Fruit fly (Drosophila melanogaster): ENCODE measurements around the gene CG17816.

DNA sequence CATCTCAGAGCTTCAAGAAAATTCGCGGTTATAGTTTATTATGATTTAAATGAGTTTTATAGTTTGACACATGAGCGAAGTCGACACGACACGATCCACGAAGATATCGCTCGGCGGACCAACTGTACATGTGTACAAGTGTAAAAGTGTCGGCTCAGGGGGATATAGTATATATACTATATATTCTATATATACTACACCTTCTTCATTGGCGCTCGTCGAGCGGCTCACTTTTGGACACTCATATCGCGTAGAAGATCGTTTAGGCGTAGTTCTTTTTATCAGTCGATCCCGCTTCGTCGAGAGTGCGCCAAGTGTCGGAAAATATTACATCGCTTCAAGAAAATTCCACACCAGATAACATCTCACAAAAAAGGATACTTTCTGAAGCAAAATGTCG is 4.5 kb upstream of the CG17816 start, which contains the start of gene wtrw:
- no peak for TF ChIP-seq Eip78C (GFP tag)
- TF ChIP-seq fd59A (GFP tag; optimal IDR thresholded peaks at IDR 0.05) = no peak
- no peak for TF ChIP-seq CG8319 (GFP tag; optimal IDR thresholded peaks at IDR 0.05)
- TF ChIP-seq CG9139 (GFP tag; optimal IDR thresholded peaks at IDR 0.05) = no peak
- no peak for TF ChIP-seq Gug (GFP tag; IDR thresholded peaks at IDR 0.05)
- TF ChIP-seq Blimp-1 (GFP tag; optimal IDR thresholded peaks at IDR 0.05) = no peak
- no peak for TF ChIP-seq CG31627 (GFP tag; optimal IDR thresholded peaks at IDR 0.05)
- TF ChIP-seq Eip75B (GFP tag; optimal IDR thresholded peaks at IDR 0.05) = no peak
- TF ChIP-seq spab (GFP tag; optimal IDR thresholded peaks at IDR 0.05) = no peak
